Fruit fly (Drosophila melanogaster) whole organism, prepupa: Measurements from ENCODE around the gene Bdbt.

Experiments used
- Blimp-1 ChIP-seq: fragments of 200-800 bp; sonication (Bioruptor generic); optimal IDR thresholded peaks from 3 replicates; lab custom pipeline; 2017; ENCODE audit warnings: missing biosample characterization, missing genetic modification characterization, mild to moderate bottlenecking, moderate library complexity, missing genetic modification reagents
- CG16779 ChIP-seq: fragments of 200-800 bp; sonication (Bioruptor generic); optimal IDR thresholded peaks from 3 replicates; lab custom pipeline; 2017; ENCODE audit warnings: missing biosample characterization, mild to moderate bottlenecking, missing genetic modification characterization
- CG32006 ChIP-seq: fragments of 200-800 bp; sonication (Bioruptor generic); optimal IDR thresholded peaks from 3 replicates; lab custom pipeline; 2017; ENCODE audit warnings: missing biosample characterization, mild to moderate bottlenecking, missing genetic modification characterization
- CG6854 ChIP-seq: fragments of 200-800 bp; sonication (Bioruptor generic); optimal IDR thresholded peaks from 2 replicates; lab custom pipeline; 2017; ENCODE audit warnings: missing biosample characterization, mild to moderate bottlenecking, missing genetic modification characterization
- CG7368 ChIP-seq: fragments of 200-800 bp; sonication (Bioruptor generic); optimal IDR thresholded peaks from 3 replicates; lab custom pipeline; 2016; ENCODE audit warnings: missing biosample characterization, missing genetic modification characterization
- CG8119 ChIP-seq: fragments of 200-800 bp; sonication (Bioruptor generic); IDR thresholded peaks from 3 replicates; pipeline ENCODE4 v1.3.6; 2022; ENCODE audit warnings: missing biosample characterization, missing genetic modification characterization
- OdsH ChIP-seq: fragments of 200-800 bp; sonication (Bioruptor generic); optimal IDR thresholded peaks from 3 replicates; lab custom pipeline; 2016; ENCODE audit warnings: missing biosample characterization, missing genetic modification characterization
- Smox ChIP-seq: fragments of 200-800 bp; sonication (Bioruptor generic); optimal IDR thresholded peaks from 3 replicates; lab custom pipeline; 2016; ENCODE audit warnings: missing biosample characterization, missing genetic modification characterization
- salr ChIP-seq, 2 experiments: fragments of 200-800 bp; sonication (Bioruptor generic); optimal IDR thresholded peaks; 3 replicates each; lab custom pipeline; 2016 to 2018; ENCODE audit warnings: missing biosample characterization in 2 of 2, missing genetic modification characterization in 2 of 2, mild to moderate bottlenecking in 1 of 2
- spab ChIP-seq: fragments of 200-800 bp; sonication (Bioruptor generic); optimal IDR thresholded peaks from 2 replicates; lab custom pipeline; 2017; ENCODE audit warnings: missing biosample characterization, mild to moderate bottlenecking, missing genetic modification characterization, missing genetic modification reagents

dm6 chr3R:21129617-21130016 is 11.0 kb upstream of the Bdbt start, which contains the start of gene Obp93a:
- TF ChIP-seq CG6854 (GFP tag; lab: Kevin White, UChicago), result no peak
- no peak for TF ChIP-seq Smox (GFP tag; lab: Kevin White, UChicago)
- TF ChIP-seq salr (GFP tag; optimal IDR thresholded peaks at IDR 0.05; lab: Kevin White, UChicago), result no peak
- no peak for TF ChIP-seq CG32006 (GFP tag; lab: Kevin White, UChicago)
- TF ChIP-seq CG7368 (GFP tag; lab: Kevin White, UChicago), result no peak
- no peak for TF ChIP-seq Blimp-1 (GFP tag; lab: Kevin White, UChicago)
- no peak for TF ChIP-seq CG8119 (GFP tag; lab: Robert Waterston, UW)
- no peak for TF ChIP-seq spab
- no peak for TF ChIP-seq CG16779 (tag; lab: Kevin White, UChicago)
- no peak for TF ChIP-seq OdsH (GFP tag; lab: Kevin White, UChicago)
